Worm (Caenorhabditis elegans) whole organism, late embryonic: ENCODE measurements around the gene T05A7.13.

ENCODE experiments used
- C08G9.2 ChIP-seq: sonication (generic microtip); optimal IDR thresholded peaks from 2 replicates; lab custom pipeline; 2016; ENCODE audit warnings: mild to moderate bottlenecking, missing genetic modification characterization, moderate library complexity, missing compliant biosample characterization
- K02D7.2 ChIP-seq: sonication (generic microtip); optimal IDR thresholded peaks from 2 replicates; lab custom pipeline; 2017; ENCODE audit warnings: mild to moderate bottlenecking, missing genetic modification characterization, missing compliant biosample characterization
- T23F11.4 ChIP-seq: fragments of 200-800 bp; sonication (Bioruptor generic); optimal IDR thresholded peaks from 2 replicates; lab custom pipeline; 2018; ENCODE audit warnings: mild to moderate bottlenecking, missing genetic modification characterization, missing compliant biosample characterization
- ahr-1 ChIP-seq: sonication (generic microtip); optimal IDR thresholded peaks from 2 replicates; lab custom pipeline; 2016; ENCODE audit warnings: missing genetic modification characterization, missing compliant biosample characterization
- ama-1 ChIP-seq: fragments of 150-350 bp; optimal IDR thresholded peaks from 2 replicates; lab custom pipeline; 2014
- ceh-14 ChIP-seq: sonication (generic microtip); optimal IDR thresholded peaks from 2 replicates; lab custom pipeline; 2016; ENCODE audit warnings: missing genotype, missing genetic modification characterization, missing compliant biosample characterization
- ceh-18 ChIP-seq: sonication (generic microtip); optimal IDR thresholded peaks from 2 replicates; lab custom pipeline; 2016; ENCODE audit warnings: missing genetic modification characterization, missing compliant biosample characterization
- ceh-19 ChIP-seq: fragments of 200-800 bp; sonication (Bioruptor generic); optimal IDR thresholded peaks from 2 replicates; lab custom pipeline; 2018; ENCODE audit warnings: mild to moderate bottlenecking, missing genetic modification characterization, missing compliant biosample characterization
- ceh-2 ChIP-seq: sonication (generic microtip); optimal IDR thresholded peaks from 2 replicates; lab custom pipeline; 2016; ENCODE audit warnings: missing genotype, missing genetic modification characterization, missing compliant biosample characterization
- ceh-24 ChIP-seq: sonication (generic microtip); optimal IDR thresholded peaks from 2 replicates; lab custom pipeline; 2016; ENCODE audit warnings: mild to moderate bottlenecking, missing genetic modification characterization, missing compliant biosample characterization
- ceh-30 ChIP-seq: fragments of 150-350 bp; optimal IDR thresholded peaks from 2 replicates; lab custom pipeline; 2014; ENCODE audit warnings: missing biosample characterization, missing genetic modification characterization
- ceh-31 ChIP-seq: sonication (generic microtip); optimal IDR thresholded peaks from 2 replicates; lab custom pipeline; 2016; ENCODE audit warnings: missing genetic modification characterization, missing compliant biosample characterization
- ceh-6 ChIP-seq: fragments of 200-800 bp; sonication (Bioruptor generic); optimal IDR thresholded peaks from 2 replicates; lab custom pipeline; 2018; ENCODE audit warnings: mild to moderate bottlenecking, missing genetic modification characterization, missing compliant biosample characterization
- ceh-9 ChIP-seq: sonication (generic microtip); optimal IDR thresholded peaks from 2 replicates; lab custom pipeline; 2016; ENCODE audit warnings: mild to moderate bottlenecking, missing genetic modification characterization, inconsistent platforms, missing compliant biosample characterization
- che-1 ChIP-seq: sonication (generic microtip); optimal IDR thresholded peaks from 2 replicates; lab custom pipeline; 2016; ENCODE audit warnings: mild to moderate bottlenecking, missing genetic modification characterization, missing compliant biosample characterization
- dmd-4 ChIP-seq: sonication (generic microtip); optimal IDR thresholded peaks from 2 replicates; lab custom pipeline; 2016; ENCODE audit warnings: borderline replicate concordance, missing genetic modification characterization, missing compliant biosample characterization
- dve-1 ChIP-seq: sonication (generic microtip); optimal IDR thresholded peaks from 2 replicates; lab custom pipeline; 2017; ENCODE audit warnings: antibody characterized with exemption, mild to moderate bottlenecking, missing genetic modification characterization, missing compliant biosample characterization
- elt-2 ChIP-seq: sonication (generic microtip); optimal IDR thresholded peaks from 2 replicates; lab custom pipeline; 2016; ENCODE audit warnings: missing genetic modification reagents, missing genetic modification characterization, missing compliant biosample characterization
- elt-4 ChIP-seq: sonication (generic microtip); optimal IDR thresholded peaks from 2 replicates; lab custom pipeline; 2016; ENCODE audit warnings: missing genetic modification characterization, missing compliant biosample characterization
- fkh-10 ChIP-seq: fragments of 150-350 bp; optimal IDR thresholded peaks from 2 replicates; lab custom pipeline; 2014; ENCODE audit warnings: missing biosample characterization, missing genetic modification reagents, missing genetic modification characterization
- gmeb-2 ChIP-seq: sonication (generic microtip); optimal IDR thresholded peaks from 2 replicates; lab custom pipeline; 2016; ENCODE audit warnings: missing genetic modification characterization, inconsistent platforms, missing compliant biosample characterization
- hlh-13 ChIP-seq: fragments of 200-800 bp; sonication (Bioruptor generic); optimal IDR thresholded peaks from 2 replicates; lab custom pipeline; 2018; ENCODE audit warnings: mild to moderate bottlenecking, missing genetic modification characterization, missing compliant biosample characterization
- hlh-15 ChIP-seq: sonication (generic microtip); optimal IDR thresholded peaks from 2 replicates; lab custom pipeline; 2016; ENCODE audit warnings: missing genetic modification characterization, missing compliant biosample characterization
- hlh-30 ChIP-seq: sonication (generic microtip); optimal IDR thresholded peaks from 2 replicates; lab custom pipeline; 2017; ENCODE audit warnings: antibody characterized with exemption, missing genetic modification characterization, missing compliant biosample characterization; ENCODE audit not compliant: insufficient read depth
- hlh-6 ChIP-seq: sonication (generic microtip); optimal IDR thresholded peaks from 2 replicates; lab custom pipeline; 2016; ENCODE audit warnings: missing genotype, missing genetic modification characterization, missing compliant biosample characterization
- mec-3 ChIP-seq: sonication (generic microtip); optimal IDR thresholded peaks from 2 replicates; lab custom pipeline; 2016; ENCODE audit warnings: borderline replicate concordance, missing genetic modification characterization, missing compliant biosample characterization
- nfya-1 ChIP-seq: sonication (generic microtip); optimal IDR thresholded peaks from 2 replicates; lab custom pipeline; 2017; ENCODE audit warnings: missing genetic modification characterization, mild to moderate bottlenecking, missing compliant biosample characterization, antibody characterized with exemption, moderate library complexity
- nhr-11 ChIP-seq: fragments of 150-350 bp; optimal IDR thresholded peaks from 2 replicates; lab custom pipeline; 2014; ENCODE audit warnings: missing biosample characterization, missing genetic modification characterization
- npax-4 ChIP-seq: sonication (generic microtip); optimal IDR thresholded peaks from 2 replicates; lab custom pipeline; 2016; ENCODE audit warnings: missing genetic modification characterization, missing compliant biosample characterization
- odd-2 ChIP-seq: sonication (generic microtip); optimal IDR thresholded peaks from 2 replicates; lab custom pipeline; 2017; ENCODE audit warnings: antibody characterized with exemption, mild to moderate bottlenecking, missing genetic modification characterization, missing compliant biosample characterization
- pag-3 ChIP-seq: sonication (generic microtip); optimal IDR thresholded peaks from 2 replicates; lab custom pipeline; 2016; ENCODE audit warnings: missing compliant biosample characterization, missing genetic modification characterization, borderline replicate concordance
- pax-1 ChIP-seq: fragments of 150-350 bp; optimal IDR thresholded peaks from 2 replicates; lab custom pipeline; 2014; ENCODE audit warnings: missing biosample characterization, missing genetic modification characterization
- pqm-1 ChIP-seq: sonication (generic microtip); optimal IDR thresholded peaks from 2 replicates; lab custom pipeline; 2016; ENCODE audit warnings: missing genetic modification characterization, missing compliant biosample characterization
- pros-1 ChIP-seq: fragments of 150-350 bp; optimal IDR thresholded peaks from 2 replicates; lab custom pipeline; 2014; ENCODE audit warnings: missing biosample characterization, missing genetic modification reagents, missing genetic modification characterization
- ref-2 ChIP-seq: sonication (generic microtip); optimal IDR thresholded peaks from 2 replicates; lab custom pipeline; 2016; ENCODE audit warnings: missing genetic modification characterization, missing compliant biosample characterization
- sdc-2 ChIP-seq: sonication (generic microtip); optimal IDR thresholded peaks from 2 replicates; lab custom pipeline; 2016; ENCODE audit warnings: missing genotype, missing genetic modification characterization, missing compliant biosample characterization
- syd-9 ChIP-seq: sonication (generic microtip); optimal IDR thresholded peaks from 2 replicates; lab custom pipeline; 2016; ENCODE audit warnings: mild to moderate bottlenecking, missing genetic modification characterization, moderate library complexity, missing compliant biosample characterization
- tbx-2 ChIP-seq: sonication (generic microtip); optimal IDR thresholded peaks from 2 replicates; lab custom pipeline; 2016; ENCODE audit warnings: missing genetic modification characterization, missing compliant biosample characterization
- tbx-7 ChIP-seq: sonication (generic microtip); optimal IDR thresholded peaks from 2 replicates; lab custom pipeline; 2016; ENCODE audit warnings: missing genotype, missing genetic modification characterization, missing compliant biosample characterization
- ttx-3 ChIP-seq: sonication (generic microtip); optimal IDR thresholded peaks from 2 replicates; lab custom pipeline; 2016; ENCODE audit warnings: missing genetic modification reagents, missing genetic modification characterization, missing compliant biosample characterization
- unc-42 ChIP-seq: sonication (generic microtip); optimal IDR thresholded peaks from 2 replicates; lab custom pipeline; 2016; ENCODE audit warnings: missing genotype, missing genetic modification characterization, missing compliant biosample characterization
- unc-55 ChIP-seq: sonication (generic microtip); optimal IDR thresholded peaks from 2 replicates; lab custom pipeline; 2017; ENCODE audit warnings: missing biosample characterization, missing genetic modification reagents, missing genetic modification characterization
- ztf-16 ChIP-seq: sonication (generic microtip); optimal IDR thresholded peaks from 2 replicates; lab custom pipeline; 2017; ENCODE audit warnings: missing genetic modification characterization, missing compliant biosample characterization

The T05A7.13 gene

DNA sequence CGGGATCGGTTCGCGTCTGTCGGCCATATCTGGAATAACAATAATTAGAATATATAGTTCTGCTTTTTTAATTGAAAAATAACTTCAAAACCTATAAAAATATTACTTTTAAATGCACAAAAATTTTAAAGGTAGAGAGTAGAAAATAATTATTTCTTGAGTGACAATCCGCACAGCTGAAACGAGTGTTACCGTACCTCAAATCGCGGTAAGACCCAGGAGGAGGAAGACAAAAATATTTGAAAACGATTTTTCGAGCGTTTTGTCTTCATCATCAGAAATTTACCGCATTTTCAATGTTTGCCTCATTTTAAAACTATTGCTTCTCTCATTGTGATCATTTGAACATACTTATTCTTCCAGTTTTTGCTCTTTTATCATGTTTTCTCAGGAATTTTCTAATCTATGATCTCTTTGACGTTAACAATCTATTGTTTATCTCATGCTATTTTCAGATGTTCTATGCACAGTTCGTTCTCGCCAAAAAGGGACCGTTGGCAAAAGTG is 37.1 kb upstream of the T05A7.13 start, which contains the start of the genes rpn-5 and scc-1:
Gene rpn-5 (minus strand): TSS at position 162 of the 506 bp plus-strand sequence.
Gene scc-1 (plus strand): TSS at position 456 of the 506 bp plus-strand sequence.
- TF ChIP-seq pax-1 (tag; lab: Kevin White, UChicago), result peak; percentile 33
- no peak for TF ChIP-seq ceh-30
- TF ChIP-seq gmeb-2 (tag; lab: Kevin White, UChicago), result no peak
- TF ChIP-seq ceh-2 (tag; lab: Kevin White, UChicago), result no peak
- TF ChIP-seq unc-42 (tag; lab: Kevin White, UChicago), result peak; percentile 3
- TF ChIP-seq ref-2 (tag; lab: Kevin White, UChicago), result peak; percentile 21
- no peak for TF ChIP-seq sdc-2
- no peak for TF ChIP-seq nhr-11 (tag; lab: Kevin White, UChicago)
- no peak for TF ChIP-seq hlh-15 (tag; lab: Kevin White, UChicago)
- TF ChIP-seq ceh-6, result no peak
- peak; percentile 97 for TF ChIP-seq unc-55 (GFP tag; lab: Kevin White, UChicago)
- peak; percentile 25 for TF ChIP-seq tbx-2 (tag; lab: Kevin White, UChicago)
- no peak for TF ChIP-seq ceh-24
- TF ChIP-seq nfya-1 (tag; lab: Kevin White, UChicago), result peak; percentile 85

DNA sequence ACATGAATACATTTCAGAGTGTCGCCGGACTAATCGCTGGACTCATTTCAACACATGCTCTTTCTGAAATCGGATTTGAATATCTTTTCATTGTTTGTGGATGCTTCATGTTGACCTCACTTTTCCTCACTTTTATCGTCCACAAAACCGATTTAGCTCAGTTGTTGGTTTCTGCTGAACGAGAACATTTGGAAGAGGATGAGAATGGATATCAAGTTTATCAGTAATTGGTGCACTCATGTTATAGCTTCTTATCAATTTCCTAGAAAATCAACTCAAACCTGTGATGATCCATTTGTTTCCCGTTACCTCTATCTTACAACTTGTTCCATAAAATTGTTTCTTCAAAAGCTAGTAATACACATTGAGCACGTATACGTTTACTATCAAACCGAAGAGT is 34.9 kb upstream of the T05A7.13 start:
- TF ChIP-seq ceh-18 (tag; lab: Kevin White, UChicago), result no peak
- TF ChIP-seq unc-42 (tag; lab: Kevin White, UChicago), result no peak
- TF ChIP-seq fkh-10 (GFP tag; lab: Kevin White, UChicago), result no peak
- no peak for TF ChIP-seq hlh-15 (tag; lab: Kevin White, UChicago)
- TF ChIP-seq C08G9.2 (tag; lab: Kevin White, UChicago), result no peak
- no peak for TF ChIP-seq nhr-11 (tag; lab: Kevin White, UChicago)
- no peak for TF ChIP-seq ref-2 (tag; lab: Kevin White, UChicago)
- no peak for TF ChIP-seq tbx-7
- no peak for TF ChIP-seq odd-2 (tag; lab: Kevin White, UChicago)
- no peak for TF ChIP-seq ztf-16 (tag; lab: Kevin White, UChicago)
- TF ChIP-seq K02D7.2 (tag; lab: Kevin White, UChicago), result no peak
- TF ChIP-seq mec-3 (tag; lab: Kevin White, UChicago), result no peak
- no peak for TF ChIP-seq che-1 (tag; lab: Kevin White, UChicago)
- TF ChIP-seq ama-1 (lab: Kevin White, UChicago), result no peak
- TF ChIP-seq ahr-1 (tag; lab: Kevin White, UChicago), result no peak

DNA sequence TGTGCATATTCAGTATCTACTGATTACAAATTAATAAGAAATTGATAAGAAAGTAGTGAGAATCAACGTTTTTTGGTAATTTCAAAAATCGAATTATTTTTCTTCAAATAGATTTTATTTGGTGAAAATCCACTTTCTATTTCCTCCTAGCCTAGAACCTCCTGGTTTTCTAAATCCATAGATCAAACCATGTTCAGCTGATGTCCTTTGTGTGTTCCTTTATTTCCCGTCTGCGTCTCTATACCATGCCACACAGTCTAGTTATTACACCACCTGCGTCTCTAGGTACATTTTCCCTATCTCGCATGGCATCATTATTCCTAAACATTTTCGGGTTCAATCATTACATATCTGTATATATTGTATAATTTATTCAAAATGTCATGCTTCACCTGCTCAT is 32.0 kb upstream of the T05A7.13 start, which contains the start of gene F10G7.5:
Gene F10G7.5 (plus strand): TSS at position 286 of the 400 bp plus-strand sequence.
- TF ChIP-seq ztf-16 (tag; lab: Kevin White, UChicago) (no peak), nhr-11 (tag; lab: Kevin White, UChicago) (no peak), hlh-30 (tag; lab: Kevin White, UChicago) (no peak), dmd-4 (tag; lab: Kevin White, UChicago) (no peak), pqm-1 (no peak), elt-2 (peak; percentile 43)

DNA sequence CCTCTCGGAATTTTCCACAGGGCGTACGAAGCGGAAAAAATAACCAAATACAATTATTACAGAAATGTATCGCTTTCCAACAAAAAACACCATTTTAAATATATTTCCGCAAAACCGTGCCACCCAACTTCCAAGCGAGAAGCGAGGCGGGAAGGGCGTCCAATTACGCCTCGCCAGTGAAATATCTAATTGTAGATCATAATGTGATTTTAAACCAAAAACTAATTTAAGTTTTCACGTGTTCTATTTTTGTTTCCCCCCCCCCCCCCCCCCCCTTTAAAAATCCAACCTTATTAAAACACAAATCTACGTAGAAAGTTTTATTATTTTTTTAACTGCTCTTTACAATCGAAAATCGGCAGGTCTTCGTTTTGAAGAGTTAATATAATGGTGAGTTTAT is 28.3 kb upstream of the T05A7.13 start, which contains the start of gene F10G7.12:
Gene F10G7.12 (plus strand): TSS at position 301 of the 400 bp plus-strand sequence.
- TF ChIP-seq ttx-3 (no peak), ceh-19 (no peak), tbx-7 (no peak), che-1 (tag; lab: Kevin White, UChicago) (no peak), ceh-18 (tag; lab: Kevin White, UChicago) (no peak)

DNA sequence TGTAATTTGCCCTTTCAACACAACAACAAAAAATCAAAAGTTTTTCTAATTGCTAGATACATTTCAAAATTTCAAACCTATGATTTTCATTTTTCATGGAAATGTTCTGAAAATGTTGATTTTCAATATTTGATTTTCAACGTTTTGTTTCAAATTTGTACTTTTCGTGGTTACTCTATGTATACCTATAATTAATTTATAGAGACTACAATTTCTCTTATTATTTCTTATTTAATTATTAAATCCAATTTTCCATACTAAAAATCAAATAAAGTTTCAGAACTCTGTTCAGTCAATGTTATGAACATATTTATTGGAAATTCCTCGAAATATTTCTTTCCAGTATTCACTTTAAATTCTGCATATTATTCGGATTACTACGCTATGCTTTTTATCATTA is 25.8 kb upstream of the T05A7.13 start, which contains the start of gene sre-39:
Gene sre-39 (plus strand): TSS at position 301 of the 400 bp plus-strand sequence.
- no peak for TF ChIP-seq pros-1 (tag; lab: Kevin White, UChicago)
- TF ChIP-seq unc-55 (GFP tag; lab: Kevin White, UChicago), result no peak
- TF ChIP-seq ceh-14 (tag; lab: Kevin White, UChicago), result no peak
- no peak for TF ChIP-seq npax-4 (tag; lab: Kevin White, UChicago)
- TF ChIP-seq ceh-31 (tag; lab: Kevin White, UChicago), result no peak
- TF ChIP-seq ceh-19, result no peak
- TF ChIP-seq hlh-13 (GFP tag; lab: Kevin White, UChicago), result no peak
- no peak for TF ChIP-seq T23F11.4 (GFP tag; lab: Kevin White, UChicago)
- TF ChIP-seq dve-1 (tag; lab: Kevin White, UChicago), result no peak
- TF ChIP-seq hlh-6 (tag; lab: Kevin White, UChicago), result no peak
- TF ChIP-seq elt-4, result no peak
- no peak for TF ChIP-seq fkh-10 (GFP tag; lab: Kevin White, UChicago)
- no peak for TF ChIP-seq pag-3 (tag; lab: Kevin White, UChicago)
- TF ChIP-seq hlh-30 (tag; lab: Kevin White, UChicago), result no peak
- TF ChIP-seq sdc-2, result no peak
- TF ChIP-seq syd-9 (tag; lab: Kevin White, UChicago), result no peak
- TF ChIP-seq tbx-2 (tag; lab: Kevin White, UChicago), result no peak
- TF ChIP-seq ceh-9 (tag; lab: Kevin White, UChicago), result no peak
- TF ChIP-seq elt-2, result no peak
